Worm (Caenorhabditis elegans): ENCODE data around the gene srsx-31.

DNA sequence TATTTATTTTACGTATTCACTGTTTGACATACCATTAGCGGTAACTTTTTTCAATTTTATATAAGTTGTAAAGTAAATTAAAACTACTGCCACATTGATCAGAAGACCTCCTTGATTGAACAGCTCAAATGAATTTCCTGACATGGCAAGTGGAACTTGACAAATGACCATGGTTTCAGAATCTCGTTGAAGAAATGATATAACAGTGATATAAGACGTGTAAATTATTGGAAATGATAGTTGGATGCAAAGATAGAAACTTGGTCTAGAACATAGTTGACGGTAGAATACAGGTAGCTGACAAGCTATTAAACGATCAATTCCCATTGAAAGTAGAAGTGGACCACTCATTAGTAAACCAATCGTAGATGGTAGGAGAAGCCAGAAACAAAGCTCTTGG lies 3.1 kb downstream of the srsx-31 start:
- no peak for TF ChIP-seq tbx-2 (tag; optimal IDR thresholded peaks at IDR 0.05)
- TF ChIP-seq dpl-1 (GFP tag; optimal IDR thresholded peaks at IDR 0.05) = no peak
- no peak for TF ChIP-seq lin-13 (GFP tag; optimal IDR thresholded peaks at IDR 0.05)
- no peak for TF ChIP-seq fkh-4 (tag; optimal IDR thresholded peaks at IDR 0.05; ENCODE audit: borderline replicate concordance)

All from whole organism, L1 larva.